Worm (Caenorhabditis elegans) whole organism, L4 larva: Measurements from ENCODE around the gene F41C3.8.

ENCODE experiments used
- D1046.2 ChIP-seq: fragments of 200-800 bp; sonication (Bioruptor generic); IDR thresholded peaks from 2 replicates; pipeline ENCODE4 v1.3.6; 2022; ENCODE audit warnings: missing genetic modification characterization, missing compliant biosample characterization
- F49E8.2 ChIP-seq: sonication (generic microtip); optimal IDR thresholded peaks from 2 replicates; lab custom pipeline; 2016; ENCODE audit warnings: missing compliant biosample characterization, mild to moderate bottlenecking, missing genetic modification characterization, borderline replicate concordance
- T26A8.4 ChIP-seq: fragments of 200-800 bp; sonication (Bioruptor generic); IDR thresholded peaks from 2 replicates; pipeline ENCODE4 v1.3.6; 2022; ENCODE audit warnings: missing genetic modification characterization, missing compliant biosample characterization
- Y105C5A.15 ChIP-seq: fragments of 200-800 bp; sonication (Bioruptor generic); IDR thresholded peaks from 2 replicates; pipeline ENCODE4 v1.3.6; 2022; ENCODE audit warnings: missing genetic modification characterization, missing compliant biosample characterization
- Y48G9A.11 ChIP-seq: fragments of 200-800 bp; sonication (Bioruptor generic); IDR thresholded peaks from 2 replicates; pipeline ENCODE4 v1.3.6; 2022; ENCODE audit warnings: missing genetic modification reagents, missing genetic modification characterization, missing compliant biosample characterization
- Y5F2A.4 ChIP-seq: fragments of 200-800 bp; sonication (Bioruptor generic); optimal IDR thresholded peaks from 2 replicates; lab custom pipeline; 2018; ENCODE audit warnings: mild to moderate bottlenecking, missing genetic modification characterization, missing compliant biosample characterization
- Y75B8A.6 ChIP-seq: fragments of 200-800 bp; sonication (Bioruptor generic); IDR thresholded peaks from 2 replicates; pipeline ENCODE4 v1.3.6; 2022; ENCODE audit warnings: missing genetic modification reagents, missing genetic modification characterization, missing compliant biosample characterization
- ama-1 ChIP-seq: fragments of 150-350 bp; optimal IDR thresholded peaks from 2 replicates; lab custom pipeline; 2014; ENCODE audit warnings: inconsistent platforms, mixed read lengths
- arid-1 ChIP-seq: fragments of 200-800 bp; sonication (Bioruptor generic); conservative IDR thresholded peaks from 2 replicates; pipeline ENCODE4 v1.3.6; 2022; ENCODE audit warnings: missing genetic modification reagents, missing genetic modification characterization, missing compliant biosample characterization
- ceh-20 ChIP-seq: fragments of 200-800 bp; sonication (Bioruptor generic); IDR thresholded peaks from 2 replicates; pipeline ENCODE4 v1.3.6; 2022; ENCODE audit warnings: missing genetic modification reagents, missing genetic modification characterization, missing compliant biosample characterization
- ceh-28 ChIP-seq: fragments of 150-350 bp; optimal IDR thresholded peaks from 2 replicates; lab custom pipeline; 2014; ENCODE audit warnings: missing biosample characterization, missing genetic modification reagents, missing genetic modification characterization
- dmd-8 ChIP-seq: fragments of 200-800 bp; sonication (Bioruptor generic); IDR thresholded peaks from 2 replicates; pipeline ENCODE4 v1.3.6; 2022; ENCODE audit warnings: missing genetic modification characterization, missing compliant biosample characterization
- dmd-9 ChIP-seq: fragments of 200-800 bp; sonication (Bioruptor generic); IDR thresholded peaks from 2 replicates; pipeline ENCODE4 v1.3.6; 2022; ENCODE audit warnings: missing genetic modification reagents, missing genetic modification characterization, missing compliant biosample characterization
- dpl-1 ChIP-seq: fragments of 150-350 bp; optimal IDR thresholded peaks from 2 replicates; lab custom pipeline; 2014; ENCODE audit warnings: missing biosample characterization, missing genetic modification reagents, missing genetic modification characterization
- dve-1 ChIP-seq: sonication (generic microtip); optimal IDR thresholded peaks from 2 replicates; lab custom pipeline; 2017; ENCODE audit warnings: antibody characterized with exemption, mild to moderate bottlenecking, missing genetic modification characterization, missing compliant biosample characterization; ENCODE audit not compliant: insufficient read depth
- egl-43 ChIP-seq: fragments of 200-800 bp; sonication (Bioruptor generic); IDR thresholded peaks from 2 replicates; pipeline ENCODE4 v1.3.6; 2022; ENCODE audit warnings: missing genetic modification reagents, missing genetic modification characterization, missing compliant biosample characterization
- hif-1 ChIP-seq, 2 experiments: sonication (generic microtip); optimal IDR thresholded peaks; 2 replicates each; lab custom pipeline; 2016 to 2017; ENCODE audit warnings: missing compliant biosample characterization in 2 of 2, missing genetic modification characterization in 2 of 2, missing genetic modification reagents in 2 of 2, missing genotype in 2 of 2, mild to moderate bottlenecking in 1 of 2
- hlh-11 ChIP-seq: fragments of 200-800 bp; sonication (Bioruptor generic); optimal IDR thresholded peaks from 2 replicates; lab custom pipeline; 2018; ENCODE audit warnings: mild to moderate bottlenecking, missing genetic modification characterization, missing compliant biosample characterization
- hlh-30 ChIP-seq: sonication (generic microtip); optimal IDR thresholded peaks from 2 replicates; lab custom pipeline; 2017; ENCODE audit warnings: antibody characterized with exemption, mild to moderate bottlenecking, missing genetic modification characterization, missing compliant biosample characterization; ENCODE audit not compliant: insufficient read depth
- hmg-1.1 ChIP-seq: fragments of 200-800 bp; sonication (Bioruptor generic); IDR thresholded peaks from 2 replicates; pipeline ENCODE4 v1.3.6; 2022; ENCODE audit warnings: missing genetic modification reagents, missing genetic modification characterization, missing compliant biosample characterization
- lin-1 ChIP-seq: fragments of 200-800 bp; sonication (Bioruptor generic); IDR thresholded peaks from 2 replicates; pipeline ENCODE4 v1.3.6; 2022; ENCODE audit warnings: missing genetic modification reagents, missing genetic modification characterization, missing compliant biosample characterization
- lin-15B ChIP-seq: fragments of 150-350 bp; sonication (generic microtip); optimal IDR thresholded peaks from 3 replicates; lab custom pipeline; 2014; ENCODE audit warnings: missing biosample characterization, missing genetic modification characterization
- lin-29 ChIP-seq: fragments of 200-800 bp; sonication (Bioruptor generic); IDR thresholded peaks from 2 replicates; pipeline ENCODE4 v1.3.6; 2022; ENCODE audit warnings: missing genetic modification reagents, missing genetic modification characterization, missing compliant biosample characterization
- lin-38 ChIP-seq: fragments of 200-800 bp; sonication (Bioruptor generic); IDR thresholded peaks from 2 replicates; pipeline ENCODE4 v1.3.6; 2022; ENCODE audit warnings: missing genetic modification reagents, missing genetic modification characterization, missing compliant biosample characterization
- madf-5 ChIP-seq, 2 experiments: fragments of 200-800 bp; sonication (Bioruptor generic); IDR thresholded peaks; 2 replicates each; pipeline ENCODE4 v1.3.6; 2022; ENCODE audit warnings: missing compliant biosample characterization in 2 of 2, missing genetic modification characterization in 2 of 2
- mdl-1 ChIP-seq, 2 experiments: fragments of 150-350 bp in 1 of 2; sonication (generic microtip) in 1 of 2; optimal IDR thresholded peaks; 2 replicates each; lab custom pipeline; 2014 to 2017; ENCODE audit warnings: missing biosample characterization in 2 of 2, missing genetic modification characterization in 2 of 2
- mdt-29 ChIP-seq: fragments of 200-800 bp; sonication (Bioruptor generic); IDR thresholded peaks from 2 replicates; pipeline ENCODE4 v1.3.6; 2022; ENCODE audit warnings: missing genetic modification reagents, missing genetic modification characterization, missing compliant biosample characterization
- mep-1 ChIP-seq: fragments of 150-350 bp; sonication (generic microtip); optimal IDR thresholded peaks from 3 replicates; lab custom pipeline; 2014; ENCODE audit warnings: missing biosample characterization, missing genetic modification characterization
- mes-2 ChIP-seq: sonication (generic microtip); optimal IDR thresholded peaks from 2 replicates; lab custom pipeline; 2016; ENCODE audit warnings: missing genotype, mild to moderate bottlenecking, missing genetic modification characterization, missing compliant biosample characterization; ENCODE audit not compliant: poor library complexity, severe bottlenecking
- mxl-2 ChIP-seq: fragments of 200-800 bp; sonication (Bioruptor generic); conservative IDR thresholded peaks from 2 replicates; pipeline ENCODE4 v1.3.6; 2022; ENCODE audit warnings: missing genetic modification reagents, missing genetic modification characterization, missing compliant biosample characterization
- nhr-10 ChIP-seq: fragments of 150-350 bp; optimal IDR thresholded peaks from 2 replicates; lab custom pipeline; 2014; ENCODE audit warnings: missing biosample characterization, missing genetic modification characterization
- nhr-28 ChIP-seq: fragments of 150-350 bp; optimal IDR thresholded peaks from 2 replicates; lab custom pipeline; 2014; ENCODE audit warnings: missing biosample characterization, missing genetic modification characterization
- nhr-42 ChIP-seq: fragments of 200-800 bp; sonication (Bioruptor generic); IDR thresholded peaks from 2 replicates; pipeline ENCODE4 v1.3.6; 2022; ENCODE audit warnings: missing genetic modification characterization, missing compliant biosample characterization
- nhr-76 ChIP-seq: fragments of 150-350 bp; optimal IDR thresholded peaks from 2 replicates; lab custom pipeline; 2014; ENCODE audit warnings: missing biosample characterization, missing genetic modification characterization
- php-3 ChIP-seq: fragments of 200-800 bp; sonication (Bioruptor generic); IDR thresholded peaks from 2 replicates; pipeline ENCODE4 v1.3.6; 2022; ENCODE audit warnings: missing genetic modification reagents, missing genetic modification characterization, missing compliant biosample characterization
- rbr-2 ChIP-seq: sonication (generic microtip); optimal IDR thresholded peaks from 2 replicates; lab custom pipeline; 2016; ENCODE audit warnings: missing genotype, missing genetic modification characterization, missing compliant biosample characterization
- saeg-2 ChIP-seq: fragments of 200-800 bp; sonication (Bioruptor generic); IDR thresholded peaks from 2 replicates; pipeline ENCODE4 v1.3.6; 2022; ENCODE audit warnings: missing genetic modification reagents, missing genetic modification characterization, missing compliant biosample characterization
- set-16 ChIP-seq: fragments of 200-800 bp; sonication (Bioruptor generic); IDR thresholded peaks from 2 replicates; pipeline ENCODE4 v1.3.6; 2022; ENCODE audit warnings: missing genetic modification reagents, missing genetic modification characterization, missing compliant biosample characterization
- snpc-1.2 ChIP-seq: fragments of 200-800 bp; sonication (Bioruptor generic); IDR thresholded peaks from 2 replicates; pipeline ENCODE4 v1.3.6; 2022; ENCODE audit warnings: missing genetic modification reagents, missing genetic modification characterization, missing compliant biosample characterization
- spr-1 ChIP-seq: sonication (generic microtip); optimal IDR thresholded peaks from 2 replicates; lab custom pipeline; 2016; ENCODE audit warnings: mild to moderate bottlenecking, missing genetic modification characterization, missing compliant biosample characterization
- tra-1 ChIP-seq: fragments of 200-800 bp; sonication (Bioruptor generic); IDR thresholded peaks from 2 replicates; pipeline ENCODE4 v1.3.6; 2022; ENCODE audit warnings: missing genetic modification reagents, missing genetic modification characterization, missing compliant biosample characterization
- unc-130 ChIP-seq: sonication (generic microtip); optimal IDR thresholded peaks from 2 replicates; lab custom pipeline; 2016; ENCODE audit warnings: missing genetic modification reagents, missing genetic modification characterization, missing compliant biosample characterization
- vab-7 ChIP-seq: fragments of 200-800 bp; sonication (Bioruptor generic); IDR thresholded peaks from 2 replicates; pipeline ENCODE4 v1.3.6; 2022; ENCODE audit warnings: missing genetic modification reagents, missing genetic modification characterization, missing compliant biosample characterization
- zag-1 ChIP-seq: fragments of 150-350 bp; optimal IDR thresholded peaks from 2 replicates; lab custom pipeline; 2014; ENCODE audit warnings: missing biosample characterization, missing genetic modification characterization
- zfp-3 ChIP-seq: fragments of 200-800 bp; sonication (Bioruptor generic); conservative IDR thresholded peaks from 2 replicates; pipeline ENCODE4 v1.3.6; 2022; ENCODE audit warnings: missing genetic modification reagents, missing genetic modification characterization, missing compliant biosample characterization
- ztf-11 ChIP-seq: fragments of 150-350 bp; optimal IDR thresholded peaks from 2 replicates; lab custom pipeline; 2014; ENCODE audit warnings: missing biosample characterization, missing genetic modification characterization

F41C3.8 gene

DNA sequence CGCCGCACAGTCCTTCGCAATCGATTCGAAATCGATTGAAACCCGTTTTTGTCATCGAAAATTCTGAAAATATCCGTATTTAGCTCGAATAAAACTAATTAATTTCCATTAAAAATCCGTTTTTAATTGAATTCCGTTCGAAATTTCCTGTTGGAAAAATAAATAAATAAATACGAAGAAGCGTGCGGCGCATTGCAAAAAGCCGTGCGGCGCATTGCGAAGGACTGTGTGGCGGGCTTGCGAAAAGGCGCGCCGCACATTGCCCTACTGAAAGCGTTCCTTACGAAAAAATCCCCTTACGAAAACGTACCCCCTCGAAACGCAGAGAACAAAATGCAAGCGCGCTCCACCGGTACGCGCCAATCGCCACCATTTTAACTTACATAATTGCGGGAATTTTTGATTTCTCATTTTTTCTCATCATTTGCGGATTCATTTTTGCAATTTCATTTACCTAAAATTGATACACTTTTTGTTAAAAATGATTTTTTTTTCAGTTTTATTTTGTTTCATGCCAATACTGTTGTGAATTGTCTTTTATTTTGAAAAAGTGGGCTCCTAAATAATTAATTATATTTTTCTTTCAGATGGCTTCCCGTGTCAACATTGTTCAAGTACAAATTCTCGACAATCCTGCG is 14.2 kb upstream of the F41C3.8 start, which contains the start of gene unc-85 (continued):
- TF ChIP-seq saeg-2 (GFP tag; lab: Robert Waterston, UW) (peak; percentile 74; the same call in 1 of the 2 replicates), T26A8.4 (GFP tag; lab: Robert Waterston, UW) (peak; percentile 92), dve-1 (tag; lab: Kevin White, UChicago) (peak; percentile 56), hlh-30 (tag; lab: Kevin White, UChicago) (peak; percentile 44), Y75B8A.6 (GFP tag; lab: Robert Waterston, UW) (peak; percentile 89), ceh-20 (GFP tag; lab: Robert Waterston, UW) (peak; percentile 90), nhr-42 (GFP tag; lab: Robert Waterston, UW) (peak; percentile 88), unc-130 (GFP tag; lab: Kevin White, UChicago) (peak; percentile 80), rbr-2 (tag; lab: Kevin White, UChicago) (peak; percentile 78), mdl-1 (tag; optimal IDR thresholded peaks at IDR 0.05; lab: Kevin White, UChicago) (peak in 1 of 2 experiments; percentile 16), mes-2 (tag; lab: Kevin White, UChicago) (peak; percentile 87), madf-5 (GFP tag; IDR thresholded peaks at IDR 0.05; lab: Robert Waterston, UW) (peak; percentile 53 to 61; a peak in 1 of 4 replicates), arid-1 (GFP tag; lab: Robert Waterston, UW) (peak; percentile 87), spr-1 (tag; lab: Kevin White, UChicago) (peak; percentile 70), hlh-11 (peak; percentile 72), dmd-9 (GFP tag; lab: Robert Waterston, UW) (peak; percentile 78), lin-38 (GFP tag; lab: Robert Waterston, UW) (peak; percentile 99), mdt-29 (GFP tag; lab: Robert Waterston, UW) (peak; percentile 57; the same call in 1 of the 2 replicates), tra-1 (GFP tag; lab: Robert Waterston, UW) (peak; percentile 91), hmg-1.1 (GFP tag; lab: Robert Waterston, UW) (peak; percentile 93), F49E8.2 (tag; lab: Kevin White, UChicago) (peak; percentile 60), dmd-8 (GFP tag; lab: Robert Waterston, UW) (0 out of 2 replicates have a peak, but pooled peaks have one; percentile 44), lin-1 (GFP tag; lab: Robert Waterston, UW) (peak; percentile 88), snpc-1.2 (GFP tag; lab: Robert Waterston, UW) (peak; percentile 89), nhr-28 (tag; lab: Kevin White, UChicago) (peak; percentile 15), ceh-28 (tag; lab: Kevin White, UChicago) (peak; percentile 2), zfp-3 (GFP tag; lab: Robert Waterston, UW) (peak; percentile 85), mxl-2 (GFP tag; lab: Robert Waterston, UW) (peak; percentile 83), Y48G9A.11 (GFP tag; lab: Robert Waterston, UW) (peak; percentile 92), lin-29 (GFP tag; lab: Robert Waterston, UW) (peak; percentile 65; the same call in 1 of the 2 replicates), vab-7 (peak; percentile 94), hif-1 (tag; optimal IDR thresholded peaks at IDR 0.05; lab: Kevin White, UChicago) (peak in 1 of 2 experiments; percentile 61), php-3 (GFP tag; lab: Robert Waterston, UW) (peak; percentile 23; the same call in 1 of the 2 replicates), lin-15B (peak; percentile 67), D1046.2 (GFP tag; lab: Robert Waterston, UW) (peak; percentile 96), set-16 (GFP tag; lab: Robert Waterston, UW) (peak; percentile 79)
- TF ChIP-seq, all 104 proteins: peak for 55; not testable (repeated sequence) for 49

ce11 chrII:4703011-4703410 is 12.8 kb upstream of the F41C3.8 start:
- TF ChIP-seq mxl-2 (GFP tag; lab: Robert Waterston, UW) (no peak), nhr-28 (tag; lab: Kevin White, UChicago) (no peak), egl-43 (no peak), saeg-2 (GFP tag; lab: Robert Waterston, UW) (no peak), F49E8.2 (tag; lab: Kevin White, UChicago) (peak; percentile 9), zfp-3 (GFP tag; lab: Robert Waterston, UW) (no peak), nhr-76 (no peak), mep-1 (tag; lab: Kevin White, UChicago) (peak; percentile 7), unc-130 (GFP tag; lab: Kevin White, UChicago) (peak; percentile 7), ama-1 (no peak), nhr-10 (tag; lab: Kevin White, UChicago) (no peak), Y105C5A.15 (GFP tag; lab: Robert Waterston, UW) (no peak), lin-38 (GFP tag; lab: Robert Waterston, UW) (peak; percentile 61), zag-1 (tag; lab: Kevin White, UChicago) (no peak), D1046.2 (GFP tag; lab: Robert Waterston, UW) (no peak), dmd-9 (GFP tag; lab: Robert Waterston, UW) (no peak), dmd-8 (GFP tag; lab: Robert Waterston, UW) (no peak), dpl-1 (GFP tag; lab: Kevin White, UChicago) (no peak), ztf-11 (tag; lab: Kevin White, UChicago) (no peak), Y5F2A.4 (GFP tag; lab: Kevin White, UChicago) (no peak)
